Worm (Caenorhabditis elegans): ENCODE data around the gene nhr-66.

nhr-66 gene

ce11 chrIV:8210300-8210699, 26.1 kb downstream of the nhr-66 start, which contains the start of gene C07G1.6:
Gene C07G1.6, minus strand, starts transcription at chrIV:8210400.
- no peak for TF ChIP-seq pros-1 (tag; optimal IDR thresholded peaks at IDR 0.05)

ce11 chrIV:8208855-8209254, 27.5 kb downstream of the nhr-66 start:
- TF ChIP-seq unc-42 (tag; optimal IDR thresholded peaks at IDR 0.05): no peak
- TF ChIP-seq F13H6.1 (tag; optimal IDR thresholded peaks at IDR 0.05): no peak
- no peak for TF ChIP-seq sdc-2 (tag; optimal IDR thresholded peaks at IDR 0.05)
- TF ChIP-seq ceh-48 (tag; optimal IDR thresholded peaks at IDR 0.05): no peak
- no peak for TF ChIP-seq zip-5 (tag; optimal IDR thresholded peaks at IDR 0.05)
- no peak for TF ChIP-seq ztf-16 (tag; optimal IDR thresholded peaks at IDR 0.05)
- TF ChIP-seq unc-86 (tag; optimal IDR thresholded peaks at IDR 0.05): no peak
- TF ChIP-seq K09A11.1 (tag; optimal IDR thresholded peaks at IDR 0.05; ENCODE audit: insufficient read depth): no peak
- no peak for TF ChIP-seq ceh-2 (tag; optimal IDR thresholded peaks at IDR 0.05)
- TF ChIP-seq dmd-4 (tag; optimal IDR thresholded peaks at IDR 0.05; ENCODE audit: borderline replicate concordance): no peak
- no peak for TF ChIP-seq ama-1 (optimal IDR thresholded peaks at IDR 0.05)
- TF ChIP-seq ahr-1 (tag; optimal IDR thresholded peaks at IDR 0.05): no peak
- no peak for TF ChIP-seq ref-2 (tag; optimal IDR thresholded peaks at IDR 0.05)

ce11 chrIV:8206314-8206713, 30.1 kb downstream of the nhr-66 start, which contains the start of gene svh-1:
Gene svh-1, plus strand, starts transcription at chrIV:8206614.
- TF ChIP-seq ztf-16 (tag; optimal IDR thresholded peaks at IDR 0.05): no peak
- no peak for TF ChIP-seq ceh-6 (GFP tag; optimal IDR thresholded peaks at IDR 0.05)
- TF ChIP-seq ceh-48 (tag; optimal IDR thresholded peaks at IDR 0.05): no peak

ce11 chrIV:8205272-8206098, 30.9 kb downstream of the nhr-66 start, which contains the start of gene hgrs-1:
Gene hgrs-1, minus strand, starts transcription at chrIV:8206048.
- TF ChIP-seq nfya-1 (tag; optimal IDR thresholded peaks at IDR 0.05) (peak; percentile 29), C08G9.2 (tag; optimal IDR thresholded peaks at IDR 0.05) (no peak), hlh-15 (tag; optimal IDR thresholded peaks at IDR 0.05) (no peak), gmeb-2 (tag; optimal IDR thresholded peaks at IDR 0.05) (no peak), ref-2 (tag; optimal IDR thresholded peaks at IDR 0.05) (no peak), eyg-1 (tag; optimal IDR thresholded peaks at IDR 0.05) (no peak), ceh-31 (tag; optimal IDR thresholded peaks at IDR 0.05) (peak; percentile 25), pros-1 (tag; optimal IDR thresholded peaks at IDR 0.05) (no peak), K09A11.1 (tag; optimal IDR thresholded peaks at IDR 0.05; ENCODE audit: insufficient read depth) (no peak)

ce11 chrIV:8203555-8203954, 32.8 kb downstream of the nhr-66 start:
- TF ChIP-seq pax-1 (tag; optimal IDR thresholded peaks at IDR 0.05): no peak
- no peak for TF ChIP-seq sox-4 (tag; optimal IDR thresholded peaks at IDR 0.05)
- TF ChIP-seq Y22D7AL.16 (tag; optimal IDR thresholded peaks at IDR 0.05): no peak
- TF ChIP-seq ahr-1 (tag; optimal IDR thresholded peaks at IDR 0.05): no peak
- no peak for TF ChIP-seq pqm-1 (tag; optimal IDR thresholded peaks at IDR 0.05)
- no peak for TF ChIP-seq nfya-1 (tag; optimal IDR thresholded peaks at IDR 0.05)
- no peak for TF ChIP-seq unc-42 (tag; optimal IDR thresholded peaks at IDR 0.05)
- no peak for TF ChIP-seq zip-5 (tag; optimal IDR thresholded peaks at IDR 0.05)

ce11 chrIV:8201133-8201532, 35.3 kb downstream of the nhr-66 start, which contains the start of gene glrx-22:
Gene glrx-22, minus strand, starts transcription at chrIV:8201233.
- TF ChIP-seq ceh-45 (GFP tag; IDR thresholded peaks at IDR 0.05) (no peak), eyg-1 (tag; optimal IDR thresholded peaks at IDR 0.05) (no peak), ceh-14 (tag; optimal IDR thresholded peaks at IDR 0.05) (no peak), ceh-2 (tag; optimal IDR thresholded peaks at IDR 0.05) (no peak)

- no peak for TF ChIP-seq madf-2 (tag; optimal IDR thresholded peaks at IDR 0.05)
- TF ChIP-seq unc-55 (GFP tag; optimal IDR thresholded peaks at IDR 0.05): no peak
- no peak for TF ChIP-seq zip-5 (tag; optimal IDR thresholded peaks at IDR 0.05)
- TF ChIP-seq nhr-11 (tag; optimal IDR thresholded peaks at IDR 0.05): no peak
- TF ChIP-seq hlh-8 (tag; optimal IDR thresholded peaks at IDR 0.05): no peak
- no peak for TF ChIP-seq unc-3 (GFP tag; conservative IDR thresholded peaks at IDR 0.05)
- no peak for TF ChIP-seq unc-3 (tag; optimal IDR thresholded peaks at IDR 0.05)
- TF ChIP-seq ceh-48 (tag; optimal IDR thresholded peaks at IDR 0.05): no peak
- TF ChIP-seq mec-3 (tag; optimal IDR thresholded peaks at IDR 0.05; ENCODE audit: borderline replicate concordance): no peak
- no peak for TF ChIP-seq Y22D7AL.16 (tag; optimal IDR thresholded peaks at IDR 0.05)
- no peak for TF ChIP-seq lin-11 (tag; optimal IDR thresholded peaks at IDR 0.05)
- TF ChIP-seq eyg-1 (tag; optimal IDR thresholded peaks at IDR 0.05): no peak
- no peak for TF ChIP-seq npax-4 (tag; optimal IDR thresholded peaks at IDR 0.05)
- no peak for TF ChIP-seq ceh-6 (GFP tag; optimal IDR thresholded peaks at IDR 0.05)
- TF ChIP-seq sox-2 (GFP tag; IDR thresholded peaks at IDR 0.05): no peak
- TF ChIP-seq nfya-1 (tag; optimal IDR thresholded peaks at IDR 0.05): no peak
- no peak for TF ChIP-seq ceh-45 (GFP tag; IDR thresholded peaks at IDR 0.05)
- no peak for TF ChIP-seq ets-4 (tag; optimal IDR thresholded peaks at IDR 0.05)
- TF ChIP-seq F13H6.1 (tag; optimal IDR thresholded peaks at IDR 0.05): no peak
Measured at ce11 chrIV:8199824-8200223, 36.6 kb downstream of the nhr-66 start.

All from whole organism, late embryonic.